Fruit fly (Drosophila melanogaster): ENCODE measurements around the gene SWIP.

SWIP gene

dm6 chrX:16332615-16333288 is 19.2 kb downstream of the SWIP start (continued):
- TF ChIP-seq CG5245 (GFP tag; optimal IDR thresholded peaks at IDR 0.05) (peak; percentile 83), CG7372 (GFP tag; IDR thresholded peaks at IDR 0.05) (peak; percentile 93), Dip2 (GFP tag; IDR thresholded peaks at IDR 0.05) (no peak; the same call in 1 of the 2 replicates), Fer1 (GFP tag; optimal IDR thresholded peaks at IDR 0.05) (peak; percentile 97), chif (GFP tag; optimal IDR thresholded peaks at IDR 0.05) (peak; percentile 93 to 95), gcm2 (GFP tag; optimal IDR thresholded peaks at IDR 0.05) (peak; percentile 86), E2f1 (GFP tag; IDR thresholded peaks at IDR 0.05) (peak; percentile 90), sna (GFP tag; IDR thresholded peaks at IDR 0.05; ENCODE audit: partially characterized antibody) (no peak), Sox100B (GFP tag; optimal IDR thresholded peaks at IDR 0.05) (peak; percentile 98), CG10565 (GFP tag; optimal IDR thresholded peaks at IDR 0.05) (peak; percentile 83), CG10366 (GFP tag; IDR thresholded peaks at IDR 0.05) (peak; percentile 85), da (GFP tag; optimal IDR thresholded peaks at IDR 0.05) (peak; percentile 91), Dll (GFP tag; IDR thresholded peaks at IDR 0.05; ENCODE audit: partially characterized antibody) (no peak), kay (GFP tag; optimal IDR thresholded peaks at IDR 0.05) (peak; percentile 90), PHDP (tag; optimal IDR thresholded peaks at IDR 0.05) (peak; percentile 96), ac (GFP tag; optimal IDR thresholded peaks at IDR 0.05) (peak; percentile 88), B-H1 (GFP tag; IDR thresholded peaks at IDR 0.05) (peak; percentile 86), gsb-n (tag; optimal IDR thresholded peaks at IDR 0.05) (peak; percentile 94), gsb (GFP tag; IDR thresholded peaks at IDR 0.05) (peak; percentile 81; the same call in 1 of the 2 replicates), CG1233 (GFP tag; optimal IDR thresholded peaks at IDR 0.05) (peak; percentile 97), lab (GFP tag; optimal IDR thresholded peaks at IDR 0.05) (peak; percentile 97), CG15073 (GFP tag; optimal IDR thresholded peaks at IDR 0.05) (peak; percentile 62), CG7786 (GFP tag; optimal IDR thresholded peaks at IDR 0.05) (peak; percentile 96), nom (GFP tag; optimal IDR thresholded peaks at IDR 0.05) (peak; percentile 91), sisA (GFP tag; IDR thresholded peaks at IDR 0.05) (peak; percentile 91), Taf1 (GFP tag; IDR thresholded peaks at IDR 0.05) (peak; percentile 81), CrebB (tag; optimal IDR thresholded peaks at IDR 0.05) (peak; percentile 94), CG30020 (tag; optimal IDR thresholded peaks at IDR 0.05) (peak; percentile 90), Rx (GFP tag; IDR thresholded peaks at IDR 0.05) (peak; percentile 85), NfI (GFP tag; optimal IDR thresholded peaks at IDR 0.05) (peak; percentile 96), CG31441 (GFP tag; IDR thresholded peaks at IDR 0.05) (peak; percentile 97), HHEX (GFP tag; optimal IDR thresholded peaks at IDR 0.05) (peak; percentile 96), maf-S (GFP tag; optimal IDR thresholded peaks at IDR 0.05) (peak; percentile 92), ewg (GFP tag; optimal IDR thresholded peaks at IDR 0.05) (peak; percentile 91), inv (GFP tag; IDR thresholded peaks at IDR 0.05; ENCODE audit: partially characterized antibody) (no peak), Chrac-16 (GFP tag; optimal IDR thresholded peaks at IDR 0.05) (peak; percentile 91), CG12299 (tag; optimal IDR thresholded peaks at IDR 0.05) (peak; percentile 96), B-H2 (GFP tag; optimal IDR thresholded peaks at IDR 0.05) (peak; percentile 94), ham (GFP tag; IDR thresholded peaks at IDR 0.05) (peak; percentile 75), tup (GFP tag; optimal IDR thresholded peaks at IDR 0.05) (peak; percentile 84), HLHmδ (GFP tag; optimal IDR thresholded peaks at IDR 0.05) (peak; percentile 57), dan (GFP tag; IDR thresholded peaks at IDR 0.05) (no peak), sob (GFP tag; IDR thresholded peaks at IDR 0.05) (peak; percentile 89), CG3838 (GFP tag; optimal IDR thresholded peaks at IDR 0.05) (peak; percentile 90), CG1602 (GFP tag; optimal IDR thresholded peaks at IDR 0.05) (peak; percentile 91), sug (tag; optimal IDR thresholded peaks at IDR 0.05) (peak; percentile 95), kah (GFP tag; optimal IDR thresholded peaks at IDR 0.05) (peak; percentile 93), Gug (GFP tag; IDR thresholded peaks at IDR 0.05) (peak; percentile 85), Deaf1 (tag; optimal IDR thresholded peaks at IDR 0.05) (peak; percentile 76), ftz-f1 (GFP tag; optimal IDR thresholded peaks at IDR 0.05) (no peak)
